Fruit fly (Drosophila melanogaster) whole organism, embryonic: ENCODE measurements around the gene CG45081.

Experiments
- Aef1 ChIP-seq: fragments of 200-800 bp; sonication (Bioruptor generic); IDR thresholded peaks from 3 replicates; pipeline ENCODE4 v1.3.6; 2022; ENCODE audit warnings: missing biosample characterization, missing genetic modification characterization
- Blimp-1 ChIP-seq: fragments of 200-800 bp; sonication (Bioruptor generic); optimal IDR thresholded peaks from 3 replicates; lab custom pipeline; 2018; ENCODE audit warnings: missing biosample characterization, missing genetic modification characterization, mild to moderate bottlenecking, moderate library complexity, missing genetic modification reagents
- BtbVII ChIP-seq: fragments of 200-800 bp; sonication (Bioruptor generic); optimal IDR thresholded peaks from 3 replicates; lab custom pipeline; 2017; ENCODE audit warnings: missing biosample characterization, mild to moderate bottlenecking, missing genetic modification characterization
- CG10267 ChIP-seq: fragments of 200-800 bp; sonication (Bioruptor generic); optimal IDR thresholded peaks from 2 replicates; lab custom pipeline; 2018; ENCODE audit warnings: missing biosample characterization, mild to moderate bottlenecking, missing genetic modification characterization, moderate library complexity
- CG11085 ChIP-seq: fragments of 200-800 bp; sonication (Bioruptor generic); IDR thresholded peaks from 2 replicates; pipeline ENCODE4 v1.3.6; 2022; ENCODE audit warnings: missing biosample characterization, missing genetic modification characterization
- CG11398 ChIP-seq: fragments of 200-800 bp; sonication (Bioruptor generic); optimal IDR thresholded peaks from 2 replicates; lab custom pipeline; 2016; ENCODE audit warnings: missing biosample characterization, missing genetic modification characterization
- CG11723 ChIP-seq: fragments of 200-800 bp; sonication (Bioruptor generic); optimal IDR thresholded peaks from 2 replicates; lab custom pipeline; 2017; ENCODE audit warnings: missing biosample characterization, mild to moderate bottlenecking, missing genetic modification characterization
- CG12391 ChIP-seq: fragments of 200-800 bp; sonication (Bioruptor generic); optimal IDR thresholded peaks from 3 replicates; lab custom pipeline; 2018; ENCODE audit warnings: missing biosample characterization, mild to moderate bottlenecking, missing genetic modification characterization, moderate library complexity
- CG15011 ChIP-seq: fragments of 200-800 bp; sonication (Bioruptor generic); optimal IDR thresholded peaks from 3 replicates; lab custom pipeline; 2018; ENCODE audit warnings: missing biosample characterization, mild to moderate bottlenecking, missing genetic modification characterization
- CG15073 ChIP-seq: fragments of 200-800 bp; sonication (Bioruptor generic); optimal IDR thresholded peaks from 2 replicates; lab custom pipeline; 2016; ENCODE audit warnings: missing biosample characterization, missing genetic modification characterization
- CG15514 ChIP-seq: fragments of 200-800 bp; sonication (Bioruptor generic); optimal IDR thresholded peaks from 3 replicates; lab custom pipeline; 2017; ENCODE audit warnings: missing biosample characterization, missing genetic modification characterization, mild to moderate bottlenecking, moderate library complexity, missing genetic modification reagents
- CG18764 ChIP-seq: fragments of 200-800 bp; sonication (Bioruptor generic); optimal IDR thresholded peaks from 3 replicates; lab custom pipeline; 2016; ENCODE audit warnings: missing biosample characterization, missing genetic modification characterization
- CG34376 ChIP-seq: fragments of 200-800 bp; sonication (Bioruptor generic); optimal IDR thresholded peaks from 2 replicates; lab custom pipeline; 2018; ENCODE audit warnings: missing biosample characterization, mild to moderate bottlenecking, missing genetic modification characterization
- CG4854 ChIP-seq: fragments of 200-800 bp; sonication (Bioruptor generic); optimal IDR thresholded peaks from 2 replicates; lab custom pipeline; 2016; ENCODE audit warnings: missing biosample characterization, missing genetic modification characterization, inconsistent platforms
- CG9817 ChIP-seq: fragments of 200-800 bp; sonication (Bioruptor generic); optimal IDR thresholded peaks from 2 replicates; lab custom pipeline; 2018; ENCODE audit warnings: missing biosample characterization, mild to moderate bottlenecking, missing genetic modification characterization, moderate library complexity
- Dad ChIP-seq: fragments of 200-800 bp; sonication (Bioruptor generic); optimal IDR thresholded peaks from 3 replicates; lab custom pipeline; 2016; ENCODE audit warnings: missing biosample characterization, missing genetic modification characterization
- Elba2 ChIP-seq: fragments of 200-800 bp; sonication (Bioruptor generic); optimal IDR thresholded peaks from 3 replicates; lab custom pipeline; 2016; ENCODE audit warnings: missing biosample characterization, missing genetic modification characterization
- Gug ChIP-seq: fragments of 200-800 bp; sonication (Bioruptor generic); IDR thresholded peaks from 4 replicates; pipeline ENCODE4 v1.3.6; 2022; ENCODE audit warnings: missing biosample characterization, missing genetic modification characterization
- H15 ChIP-seq: fragments of 200-800 bp; sonication (Bioruptor generic); IDR thresholded peaks from 3 replicates; pipeline ENCODE4 v1.3.6; 2022; ENCODE audit warnings: missing biosample characterization, missing genetic modification characterization
- HHEX ChIP-seq: fragments of 200-800 bp; sonication (Bioruptor generic); optimal IDR thresholded peaks from 3 replicates; lab custom pipeline; 2017; ENCODE audit warnings: missing biosample characterization, mild to moderate bottlenecking, missing genetic modification characterization, missing genetic modification reagents
- Hmr ChIP-seq: fragments of 200-800 bp; sonication (Bioruptor generic); optimal IDR thresholded peaks from 3 replicates; lab custom pipeline; 2017; ENCODE audit warnings: mild to moderate bottlenecking, missing biosample characterization, missing genetic modification reagents, missing genetic modification characterization
- MESR4 ChIP-seq: fragments of 200-800 bp; sonication (Bioruptor generic); optimal IDR thresholded peaks from 2 replicates; lab custom pipeline; 2018; ENCODE audit warnings: missing biosample characterization, mild to moderate bottlenecking, missing genetic modification characterization, moderate library complexity
- Med ChIP-seq: fragments of 200-800 bp; sonication (Bioruptor generic); peaks from one replicate; lab custom pipeline; 2016; ENCODE audit warnings: missing biosample characterization, missing genetic modification characterization, mild to moderate bottlenecking, inconsistent platforms, moderate library complexity
- Meics ChIP-seq: fragments of 200-800 bp; sonication (Bioruptor generic); optimal IDR thresholded peaks from 2 replicates; lab custom pipeline; 2017; ENCODE audit warnings: missing biosample characterization, mild to moderate bottlenecking, missing genetic modification characterization
- Pdp1 ChIP-seq, 2 experiments: fragments of 200-800 bp; sonication (Bioruptor generic); optimal IDR thresholded peaks; 3 replicates each; lab custom pipeline; 2016; ENCODE audit warnings: missing biosample characterization in 2 of 2, missing genetic modification characterization in 2 of 2, mild to moderate bottlenecking in 1 of 2, moderate library complexity in 1 of 2
- Taf1 ChIP-seq: fragments of 200-800 bp; sonication (Bioruptor generic); IDR thresholded peaks from 2 replicates; pipeline ENCODE4 v1.3.6; 2022; ENCODE audit warnings: missing biosample characterization, missing genetic modification characterization
- Tbp ChIP-seq: fragments of >200 bp; optimal IDR thresholded peaks from 2 replicates; lab custom pipeline; 2018; ENCODE audit warnings: missing biosample characterization, missing genetic modification characterization
- ara ChIP-seq: fragments of 200-800 bp; sonication (Bioruptor generic); IDR thresholded peaks from 2 replicates; pipeline ENCODE4 v1.3.6; 2022; ENCODE audit warnings: missing biosample characterization, missing genetic modification characterization
- bbx ChIP-seq: fragments of 200-800 bp; sonication (Bioruptor generic); IDR thresholded peaks from 2 replicates; pipeline ENCODE4 v1.3.6; 2022; ENCODE audit warnings: missing biosample characterization, missing genetic modification characterization; ENCODE audit not compliant: partially characterized antibody
- cad ChIP-seq: fragments of >200 bp; optimal IDR thresholded peaks from 2 replicates; lab custom pipeline; 2017; ENCODE audit warnings: missing biosample characterization, missing genetic modification characterization
- eve ChIP-seq, 2 experiments: fragments of >200 bp; optimal IDR thresholded peaks; 2 replicates each; lab custom pipeline; 2017; ENCODE audit warnings: missing biosample characterization in 2 of 2, missing genetic modification characterization in 2 of 2
- exex ChIP-seq: fragments of 200-800 bp; sonication (Bioruptor generic); optimal IDR thresholded peaks from 4 replicates; lab custom pipeline; 2018; ENCODE audit warnings: missing biosample characterization, mild to moderate bottlenecking, missing genetic modification characterization, moderate library complexity
- fd3F ChIP-seq: fragments of 200-800 bp; sonication (Bioruptor generic); optimal IDR thresholded peaks from 2 replicates; lab custom pipeline; 2018; ENCODE audit warnings: missing biosample characterization, mild to moderate bottlenecking, missing genetic modification characterization, moderate library complexity
- ftz-f1 ChIP-seq: fragments of 200-800 bp; sonication (Bioruptor generic); optimal IDR thresholded peaks from 2 replicates; lab custom pipeline; 2016; ENCODE audit warnings: missing biosample characterization, missing genetic modification characterization
- gem ChIP-seq: fragments of 200-800 bp; sonication (Bioruptor generic); optimal IDR thresholded peaks from 2 replicates; lab custom pipeline; 2019; ENCODE audit warnings: missing biosample characterization, mild to moderate bottlenecking, missing genetic modification characterization, moderate library complexity
- grn ChIP-seq: fragments of 200-800 bp; sonication (Bioruptor generic); optimal IDR thresholded peaks from 3 replicates; lab custom pipeline; 2017; ENCODE audit warnings: missing biosample characterization, missing genetic modification characterization
- hbn ChIP-seq: fragments of 200-800 bp; sonication (Bioruptor generic); IDR thresholded peaks from 2 replicates; pipeline ENCODE4 v1.3.6; 2022; ENCODE audit warnings: missing biosample characterization, missing genetic modification characterization; ENCODE audit not compliant: partially characterized antibody
- knrl ChIP-seq: fragments of 200-800 bp; sonication (Bioruptor generic); IDR thresholded peaks from 3 replicates; pipeline ENCODE4 v1.3.6; 2022; ENCODE audit warnings: missing biosample characterization, missing genetic modification characterization; ENCODE audit not compliant: partially characterized antibody
- mirr ChIP-seq: fragments of 200-800 bp; sonication (Bioruptor generic); optimal IDR thresholded peaks from 3 replicates; lab custom pipeline; 2018; ENCODE audit warnings: missing biosample characterization, mild to moderate bottlenecking, missing genetic modification characterization
- odd ChIP-seq: fragments of 200-800 bp; sonication (Bioruptor generic); optimal IDR thresholded peaks from 2 replicates; lab custom pipeline; 2017; ENCODE audit warnings: missing biosample characterization, mild to moderate bottlenecking, missing genetic modification characterization
- pzg ChIP-seq: fragments of 200-800 bp; sonication (Bioruptor generic); optimal IDR thresholded peaks from 3 replicates; lab custom pipeline; 2018; ENCODE audit warnings: missing biosample characterization, mild to moderate bottlenecking, missing genetic modification characterization, moderate library complexity
- schlank ChIP-seq: fragments of 200-800 bp; sonication (Bioruptor generic); optimal IDR thresholded peaks from 2 replicates; lab custom pipeline; 2018; ENCODE audit warnings: missing biosample characterization, mild to moderate bottlenecking, missing genetic modification characterization
- ssp ChIP-seq: fragments of 200-800 bp; sonication (Bioruptor generic); IDR thresholded peaks from 2 replicates; pipeline ENCODE4 v1.3.6; 2022; ENCODE audit warnings: missing biosample characterization, missing genetic modification characterization
- tna ChIP-seq: fragments of 200-800 bp; sonication (Bioruptor generic); IDR thresholded peaks from 2 replicates; pipeline ENCODE4 v1.3.6; 2022; ENCODE audit warnings: missing biosample characterization, missing genetic modification characterization; ENCODE audit not compliant: partially characterized antibody
- toy ChIP-seq: fragments of 200-800 bp; sonication (Bioruptor generic); IDR thresholded peaks from 2 replicates; pipeline ENCODE4 v1.3.6; 2022; ENCODE audit warnings: missing biosample characterization, missing genetic modification characterization
- ttk ChIP-seq: fragments of 200-800 bp; sonication (Bioruptor generic); IDR thresholded peaks from 2 replicates; pipeline ENCODE4 v2.1.2; 2022; ENCODE audit warnings: missing biosample characterization, missing genetic modification characterization
- unpg ChIP-seq: fragments of 200-800 bp; sonication (Bioruptor generic); optimal IDR thresholded peaks from 3 replicates; lab custom pipeline; 2018; ENCODE audit warnings: missing biosample characterization, mild to moderate bottlenecking, missing genetic modification characterization, moderate library complexity
- wek ChIP-seq: fragments of 200-800 bp; sonication (Bioruptor generic); optimal IDR thresholded peaks from 3 replicates; lab custom pipeline; 2018; ENCODE audit warnings: missing biosample characterization, mild to moderate bottlenecking, missing genetic modification characterization, moderate library complexity
- zen ChIP-seq: fragments of 200-800 bp; sonication (Bioruptor generic); optimal IDR thresholded peaks from 3 replicates; lab custom pipeline; 2018; ENCODE audit warnings: missing biosample characterization, mild to moderate bottlenecking, missing genetic modification characterization, moderate library complexity

CG45081 gene

DNA sequence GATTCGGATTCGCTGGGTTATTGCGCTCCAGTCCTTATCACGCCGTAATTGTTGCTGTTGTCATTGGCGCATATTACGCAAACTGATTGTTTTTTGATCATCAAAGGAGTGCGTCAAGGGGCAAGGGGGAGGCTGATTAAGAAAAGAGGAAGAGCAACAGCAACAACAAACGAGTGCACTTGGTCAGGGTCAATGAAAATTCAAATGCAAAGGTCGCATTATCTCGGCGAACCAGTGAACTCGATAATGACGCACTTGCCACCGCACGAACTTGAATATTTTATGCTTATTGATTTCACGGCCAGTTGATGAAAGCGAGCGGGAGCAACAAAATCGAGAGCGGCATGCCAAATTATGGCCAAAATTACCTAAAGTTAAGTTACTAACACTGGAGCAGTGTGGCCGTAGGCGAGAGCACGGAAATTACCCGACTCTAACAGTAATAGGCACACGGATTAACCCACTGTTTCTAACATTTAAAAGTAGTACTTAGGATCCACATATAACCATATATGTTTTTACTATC lies 5.5 kb upstream of the CG45081 start, which contains the start of gene nes (continued):
- no peak for TF ChIP-seq CG15073 (GFP tag; lab: Kevin White, UChicago)
- no peak for TF ChIP-seq schlank (tag; lab: Kevin White, UChicago)
- no peak for TF ChIP-seq Tbp (GFP tag; lab: Kevin White, UChicago)
- no peak for TF ChIP-seq zen
- 0 out of 2 replicates have a peak, but pooled peaks have one; percentile 41 for TF ChIP-seq ssp
- TF ChIP-seq Dad (GFP tag; lab: Kevin White, UChicago) = no peak
- no peak for TF ChIP-seq ttk (GFP tag; lab: Robert Waterston, UW)
- TF ChIP-seq CG11085 (GFP tag; lab: Robert Waterston, UW) = no peak
- TF ChIP-seq Taf1 (GFP tag; lab: Robert Waterston, UW) = 0 out of 2 replicates have a peak, but pooled peaks have one; percentile 12
- 0 out of 3 replicates have a peak, but pooled peaks have one; percentile 29 for TF ChIP-seq knrl (GFP tag; lab: Robert Waterston, UW)
- no peak for TF ChIP-seq ara
- no peak for TF ChIP-seq hbn
- peak; percentile 58 for TF ChIP-seq CG34376
- peak in 1 of 2 experiments; percentile 96 for TF ChIP-seq Pdp1 (GFP tag; optimal IDR thresholded peaks at IDR 0.05; lab: Kevin White, UChicago)
- TF ChIP-seq gem (tag; lab: Kevin White, UChicago) = peak; percentile 7
- no peak; the same call in 2 of the 3 replicates for TF ChIP-seq H15 (GFP tag; lab: Robert Waterston, UW)
- TF ChIP-seq MESR4 (GFP tag; lab: Kevin White, UChicago) = peak; percentile 88
- peak; percentile 11 for TF ChIP-seq CG12391
- 0 out of 3 replicates have a peak, but pooled peaks have one; percentile 9 for TF ChIP-seq Aef1
- TF ChIP-seq pzg (GFP tag; lab: Kevin White, UChicago) = peak; percentile 54
- TF ChIP-seq bbx (GFP tag; lab: Robert Waterston, UW) = peak; percentile 30; the same call in 1 of the 2 replicates
- TF ChIP-seq CG11398 = no peak
- TF ChIP-seq exex = peak; percentile 71
- no peak for TF ChIP-seq Elba2 (GFP tag; lab: Kevin White, UChicago)
- peak; percentile 49 for TF ChIP-seq CG10267 (tag; lab: Kevin White, UChicago)
- no peak for TF ChIP-seq CG11723
- no peak for TF ChIP-seq Blimp-1 (GFP tag; lab: Kevin White, UChicago)
- no peak for TF ChIP-seq unpg (GFP tag; lab: Kevin White, UChicago)
- peak; percentile 6 for TF ChIP-seq mirr (GFP tag; lab: Kevin White, UChicago)
- no peak for TF ChIP-seq CG18764 (GFP tag; lab: Kevin White, UChicago)
- no peak for TF ChIP-seq CG4854 (GFP tag; lab: Kevin White, UChicago)
- TF ChIP-seq wek (GFP tag; lab: Kevin White, UChicago) = no peak
- TF ChIP-seq CG15011 (GFP tag; lab: Kevin White, UChicago) = no peak
- peak; percentile 2 for TF ChIP-seq CG15514 (GFP tag; lab: Kevin White, UChicago)
- peak; percentile 20 for TF ChIP-seq Hmr
- no peak for TF ChIP-seq toy
- no peak for TF ChIP-seq odd (GFP tag; lab: Kevin White, UChicago)
- TF ChIP-seq BtbVII (GFP tag; lab: Kevin White, UChicago) = no peak
- no peak for TF ChIP-seq grn
- TF ChIP-seq Meics (GFP tag; lab: Kevin White, UChicago) = no peak
- no peak for TF ChIP-seq tna (GFP tag; lab: Robert Waterston, UW)
- TF ChIP-seq CG9817 (tag; lab: Kevin White, UChicago) = peak; percentile 13
- no peak for TF ChIP-seq cad
- TF ChIP-seq HHEX (GFP tag; lab: Kevin White, UChicago) = no peak
- no peak for TF ChIP-seq fd3F (GFP tag; lab: Kevin White, UChicago)
- TF ChIP-seq Gug (GFP tag; lab: Robert Waterston, UW) = peak; percentile 13; the same call in 1 of the 4 replicates
- peak; percentile 84 for TF ChIP-seq ftz-f1 (GFP tag; lab: Kevin White, UChicago)
- TF ChIP-seq Med (GFP tag; lab: Kevin White, UChicago) = peak; percentile 78
- no peak for TF ChIP-seq eve (GFP tag; optimal IDR thresholded peaks at IDR 0.05; lab: Kevin White, UChicago)
